Worm (Caenorhabditis elegans) whole organism, L4/young adult: ENCODE data around the gene F36F12.2.

Source experiments
- W03F9.2 ChIP-seq: fragments of 150-350 bp; optimal IDR thresholded peaks from 2 replicates; lab custom pipeline; 2014; ENCODE audit warnings: missing biosample characterization, missing genetic modification characterization
- him-1 ChIP-seq: sonication (generic microtip); optimal IDR thresholded peaks from 2 replicates; lab custom pipeline; 2016; ENCODE audit warnings: missing genotype, missing genetic modification reagents, missing genetic modification characterization, missing compliant biosample characterization

- TF ChIP-seq W03F9.2 (tag; lab: Kevin White, UChicago) (no peak), him-1 (tag; lab: Kevin White, UChicago) (no peak)
Measured at ce11 chrV:2045956-2046355, 49.1 kb downstream of the F36F12.2 start, which contains the start of gene Y40B10A.5.
